Fruit fly (Drosophila melanogaster): Measurements from ENCODE around the gene Jarid2.

The Jarid2 gene

dm6 chr3L:9446731-9447238 is 30.1 kb upstream of the Jarid2 start, which contains the start of gene CG3529:
Gene CG3529, plus strand, starts transcription at chr3L:9446864.
- TF ChIP-seq Sin3A (optimal IDR thresholded peaks at IDR 0.05) = no peak
- TF ChIP-seq ttk (optimal IDR thresholded peaks at IDR 0.05) = no peak
- no peak for TF ChIP-seq insv (optimal IDR thresholded peaks at IDR 0.05)
- no peak for TF ChIP-seq psq (optimal IDR thresholded peaks at IDR 0.05)
- no peak for TF ChIP-seq h (optimal IDR thresholded peaks at IDR 0.05)
- TF ChIP-seq Myc (optimal IDR thresholded peaks at IDR 0.05) = no peak

dm6 chr3L:9447239-9447777 is 29.5 kb upstream of the Jarid2 start:
- TF ChIP-seq psq (optimal IDR thresholded peaks at IDR 0.05) (no peak), insv (optimal IDR thresholded peaks at IDR 0.05) (no peak)

dm6 chr3L:9451522-9452118 is 25.2 kb upstream of the Jarid2 start, which contains the start of the genes CG3448 and ghi:
Gene CG3448, minus strand, starts transcription at chr3L:9451572.
Gene ghi, plus strand, starts transcription at chr3L:9451876.
- TF ChIP-seq ttk (optimal IDR thresholded peaks at IDR 0.05) (no peak), Sin3A (optimal IDR thresholded peaks at IDR 0.05) (no peak), Myc (optimal IDR thresholded peaks at IDR 0.05) (no peak), h (optimal IDR thresholded peaks at IDR 0.05) (no peak), psq (optimal IDR thresholded peaks at IDR 0.05) (no peak), insv (optimal IDR thresholded peaks at IDR 0.05) (no peak)

- TF ChIP-seq ttk (optimal IDR thresholded peaks at IDR 0.05) (no peak), Myc (optimal IDR thresholded peaks at IDR 0.05) (no peak), Sin3A (optimal IDR thresholded peaks at IDR 0.05) (no peak), psq (optimal IDR thresholded peaks at IDR 0.05) (no peak), insv (optimal IDR thresholded peaks at IDR 0.05) (no peak), h (optimal IDR thresholded peaks at IDR 0.05) (no peak)
Observed at dm6 chr3L:9452422-9452821, 24.4 kb upstream of the Jarid2 start.

dm6 chr3L:9455819-9456388 is 20.9 kb upstream of the Jarid2 start, which contains the start of the genes phol and CG3552:
Gene phol, minus strand, starts transcription at chr3L:9456281.
Gene CG3552, plus strand, starts transcription at chr3L:9456318.
- no peak for TF ChIP-seq Myc (optimal IDR thresholded peaks at IDR 0.05)
- TF ChIP-seq insv (optimal IDR thresholded peaks at IDR 0.05) = no peak
- TF ChIP-seq Sin3A (optimal IDR thresholded peaks at IDR 0.05) = no peak
- TF ChIP-seq h (optimal IDR thresholded peaks at IDR 0.05) = no peak
- no peak for TF ChIP-seq psq (optimal IDR thresholded peaks at IDR 0.05)

dm6 chr3L:9456389-9456788 is 20.4 kb upstream of the Jarid2 start:
- no peak for TF ChIP-seq h (optimal IDR thresholded peaks at IDR 0.05)
- TF ChIP-seq psq (optimal IDR thresholded peaks at IDR 0.05) = no peak
- TF ChIP-seq Sin3A (optimal IDR thresholded peaks at IDR 0.05) = no peak
- TF ChIP-seq ttk (optimal IDR thresholded peaks at IDR 0.05) = no peak
- no peak for TF ChIP-seq Myc (optimal IDR thresholded peaks at IDR 0.05)
- no peak for TF ChIP-seq insv (optimal IDR thresholded peaks at IDR 0.05)

dm6 chr3L:9457619-9458092 is 19.2 kb upstream of the Jarid2 start, which contains the start of gene CG3437:
Gene CG3437, minus strand, starts transcription at chr3L:9457669.
- no peak for TF ChIP-seq Sin3A (optimal IDR thresholded peaks at IDR 0.05)
- no peak for TF ChIP-seq ttk (optimal IDR thresholded peaks at IDR 0.05)
- TF ChIP-seq insv (optimal IDR thresholded peaks at IDR 0.05) = no peak
- no peak for TF ChIP-seq Myc (optimal IDR thresholded peaks at IDR 0.05)
- no peak for TF ChIP-seq psq (optimal IDR thresholded peaks at IDR 0.05)
- no peak for TF ChIP-seq h (optimal IDR thresholded peaks at IDR 0.05)

- TF ChIP-seq insv (optimal IDR thresholded peaks at IDR 0.05) (no peak), ttk (optimal IDR thresholded peaks at IDR 0.05) (no peak)
Observed at dm6 chr3L:9460775-9461491, 15.9 kb upstream of the Jarid2 start, which contains the start of the genes CG3434 and CG44838. Gene CG3434, minus strand, starts transcription at chr3L:9460799. Gene CG44838, plus strand, starts transcription at chr3L:9461050.

- TF ChIP-seq Sin3A (optimal IDR thresholded peaks at IDR 0.05) (no peak), ttk (optimal IDR thresholded peaks at IDR 0.05) (no peak), psq (optimal IDR thresholded peaks at IDR 0.05) (no peak), h (optimal IDR thresholded peaks at IDR 0.05) (no peak), insv (optimal IDR thresholded peaks at IDR 0.05) (no peak), Myc (optimal IDR thresholded peaks at IDR 0.05) (no peak)
Observed at dm6 chr3L:9461670-9462246, 15.1 kb upstream of the Jarid2 start.

dm6 chr3L:9462247-9462769 is 14.5 kb upstream of the Jarid2 start:
- TF ChIP-seq h (optimal IDR thresholded peaks at IDR 0.05) (no peak), ttk (optimal IDR thresholded peaks at IDR 0.05) (no peak), psq (optimal IDR thresholded peaks at IDR 0.05) (no peak), Sin3A (optimal IDR thresholded peaks at IDR 0.05) (no peak), insv (optimal IDR thresholded peaks at IDR 0.05) (no peak), Myc (optimal IDR thresholded peaks at IDR 0.05) (no peak)

dm6 chr3L:9462794-9463193 is 14.0 kb upstream of the Jarid2 start:
- no peak for TF ChIP-seq Myc (optimal IDR thresholded peaks at IDR 0.05)
- no peak for TF ChIP-seq ttk (optimal IDR thresholded peaks at IDR 0.05)
- no peak for TF ChIP-seq Sin3A (optimal IDR thresholded peaks at IDR 0.05)
- no peak for TF ChIP-seq insv (optimal IDR thresholded peaks at IDR 0.05)
- TF ChIP-seq h (optimal IDR thresholded peaks at IDR 0.05) = no peak

Data from Kc167 (cell line).